1 fruit fly cellular context compared by ENCODE assay signal in the genomic region with DNA sequence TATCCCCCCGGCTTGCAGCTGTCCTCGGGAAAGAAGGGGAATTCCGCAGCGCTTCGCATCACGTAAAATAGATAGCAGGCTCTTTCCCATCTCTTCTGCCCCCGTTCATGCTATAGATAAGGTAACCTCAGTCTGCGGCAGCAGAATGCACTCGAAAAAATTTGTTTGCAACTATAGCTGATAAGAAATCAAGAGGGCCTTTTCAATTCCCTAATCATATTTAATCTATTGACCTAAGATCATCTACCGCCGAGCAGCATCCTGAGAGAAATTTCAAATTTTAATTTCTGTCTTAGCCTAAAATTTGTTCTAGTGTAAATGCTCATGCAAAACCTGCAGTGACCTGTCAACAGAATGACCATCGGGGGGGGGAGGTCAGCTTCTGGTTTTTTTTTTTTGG.
TF ChIP-seq lines count a peak whose summit lies in the region.

No protein-coding gene starts in this region.

TF ChIP-seq in whole organism, embryonic, 481 proteins besides CTCF, POLR2A, EP300 and RAD21 (continued from another document):
- TF ChIP-seq CG14710 (tag; optimal IDR thresholded peaks at IDR 0.05; lab: Kevin White, UChicago) (peak; percentile 1), prd (optimal IDR thresholded peaks at IDR 0.05; lab: Kevin White, UChicago) (no peak), prd (GFP tag; IDR thresholded peaks at IDR 0.05; lab: Robert Waterston, UW) (peak; percentile 52; the same call in 1 of the 3 replicates), chif (GFP tag; optimal IDR thresholded peaks at IDR 0.05; lab: Kevin White, UChicago) (peak in 1 of 2 experiments; percentile 1), jing (GFP tag; optimal IDR thresholded peaks at IDR 0.05; lab: Kevin White, UChicago) (no peak), Xrp1 (GFP tag; IDR thresholded peaks at IDR 0.05; lab: Robert Waterston, UW) (peak; percentile 27; the same call in 1 of the 2 replicates), CG4404 (GFP tag; IDR thresholded peaks at IDR 0.05; lab: Robert Waterston, UW) (0 out of 2 replicates have a peak, but pooled peaks have one; percentile 25), Tbp (GFP tag; optimal IDR thresholded peaks at IDR 0.05; lab: Kevin White, UChicago) (no peak), dmrt11E (tag; optimal IDR thresholded peaks at IDR 0.05; lab: Kevin White, UChicago) (peak; percentile 31), Ada2b (GFP tag; IDR thresholded peaks at IDR 0.05; lab: Robert Waterston, UW) (peak; percentile 9; the same call in 1 of the 2 replicates), scrt (GFP tag; optimal IDR thresholded peaks at IDR 0.05; lab: Kevin White, UChicago) (no peak), Lpt (GFP tag; optimal IDR thresholded peaks at IDR 0.05; lab: Kevin White, UChicago) (no peak), YL-1 (GFP tag; optimal IDR thresholded peaks at IDR 0.05; lab: Kevin White, UChicago) (no peak), Blimp-1 (GFP tag; optimal IDR thresholded peaks at IDR 0.05; lab: Kevin White, UChicago) (peak; percentile 10), CG2678 (tag; optimal IDR thresholded peaks at IDR 0.05; lab: Kevin White, UChicago) (no peak), CG8290 (GFP tag; optimal IDR thresholded peaks at IDR 0.05; lab: Kevin White, UChicago) (no peak), CG8290 (tag; optimal IDR thresholded peaks at IDR 0.05; lab: Kevin White, UChicago) (peak in 1 of 2 experiments; percentile 4), sna (GFP tag; IDR thresholded peaks at IDR 0.05; lab: Robert Waterston, UW; ENCODE audit: partially characterized antibody) (no peak), zfh1 (GFP tag; IDR thresholded peaks at IDR 0.05; lab: Robert Waterston, UW) (peak; percentile 27; the same call in 1 of the 3 replicates), Sox102F (GFP tag; optimal IDR thresholded peaks at IDR 0.05; lab: Kevin White, UChicago) (peak; percentile 15), CG11504 (tag; optimal IDR thresholded peaks at IDR 0.05; lab: Kevin White, UChicago) (peak; percentile 9), CG18262 (tag; optimal IDR thresholded peaks at IDR 0.05; lab: Kevin White, UChicago) (peak; percentile 1), CG4820 (GFP tag; optimal IDR thresholded peaks at IDR 0.05; lab: Kevin White, UChicago) (peak; percentile 7), Med (GFP tag; lab: Kevin White, UChicago) (peak; percentile 53), eyg (GFP tag; optimal IDR thresholded peaks at IDR 0.05; lab: Kevin White, UChicago) (no peak), gem (tag; optimal IDR thresholded peaks at IDR 0.05; lab: Kevin White, UChicago) (peak; percentile 33)
